Fruit fly (Drosophila melanogaster): ENCODE measurements around the gene Cpr78Cc.
A peak's percentile ranks its signal among the peaks of the same experiment; 100 is the strongest.

Gene Cpr78Cc

DNA sequence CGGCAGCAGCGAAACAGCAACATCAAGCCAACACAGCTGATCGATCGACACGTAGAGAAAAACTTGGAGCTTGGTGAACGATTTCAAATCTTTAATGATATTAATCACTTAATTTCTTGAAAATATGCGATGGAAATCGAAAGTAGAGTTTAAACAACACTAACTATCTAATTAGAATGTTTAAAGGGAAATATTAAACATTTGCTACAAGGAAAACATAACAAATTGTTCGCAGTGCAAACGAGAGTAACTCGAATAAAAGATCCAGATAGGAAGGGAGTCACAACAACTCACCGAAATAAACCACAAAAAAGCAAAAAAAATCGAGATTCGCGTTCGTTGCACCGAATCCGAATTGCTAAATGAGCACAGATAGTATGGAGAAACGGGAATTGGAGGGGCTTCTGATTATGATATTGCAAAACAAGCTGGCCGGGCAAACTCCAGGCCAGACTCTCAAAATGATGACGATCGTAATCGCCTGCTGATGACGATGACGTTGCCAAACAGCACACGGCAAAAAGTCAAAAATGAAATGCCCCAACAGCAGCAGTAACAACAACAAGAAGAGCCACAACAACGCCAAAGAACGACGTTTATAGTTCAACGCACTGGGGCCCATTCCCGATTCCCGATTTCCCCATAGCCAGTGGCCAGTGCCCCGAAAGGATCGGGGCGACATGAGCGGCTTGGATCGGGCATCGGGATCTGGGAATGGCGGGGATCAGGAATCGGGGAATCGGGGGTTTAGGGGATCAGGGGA is 46.4 kb upstream of the Cpr78Cc start (continued):
- no peak for TF ChIP-seq nau (GFP tag; optimal IDR thresholded peaks at IDR 0.05)
- no peak for TF ChIP-seq CG1832 (GFP tag; optimal IDR thresholded peaks at IDR 0.05)
- TF ChIP-seq Sox100B (GFP tag; optimal IDR thresholded peaks at IDR 0.05), result peak; percentile 41
- TF ChIP-seq CG4360 (GFP tag; IDR thresholded peaks at IDR 0.05), result no peak
- TF ChIP-seq CG8944 (GFP tag; optimal IDR thresholded peaks at IDR 0.05), result no peak
- TF ChIP-seq CG2116 (GFP tag; optimal IDR thresholded peaks at IDR 0.05), result no peak
- TF ChIP-seq HLH54F (GFP tag; optimal IDR thresholded peaks at IDR 0.05), result no peak
- TF ChIP-seq wdn (GFP tag; IDR thresholded peaks at IDR 0.05), result no peak
- TF ChIP-seq CG1792 (GFP tag; optimal IDR thresholded peaks at IDR 0.05), result no peak
- TF ChIP-seq tna (GFP tag; IDR thresholded peaks at IDR 0.05; ENCODE audit: partially characterized antibody), result no peak
- peak; percentile 21 for TF ChIP-seq Hsf (GFP tag; optimal IDR thresholded peaks at IDR 0.05)
- no peak for TF ChIP-seq Tbp (GFP tag; optimal IDR thresholded peaks at IDR 0.05)
- TF ChIP-seq CG4707 (GFP tag; optimal IDR thresholded peaks at IDR 0.05), result no peak
- TF ChIP-seq Pdp1 (GFP tag; optimal IDR thresholded peaks at IDR 0.05), result peak in 1 of 2 experiments; percentile 42
- TF ChIP-seq CG18764 (GFP tag; optimal IDR thresholded peaks at IDR 0.05), result no peak
- no peak for TF ChIP-seq CG6791 (GFP tag; IDR thresholded peaks at IDR 0.05; ENCODE audit: partially characterized antibody)
- TF ChIP-seq C15 (GFP tag; IDR thresholded peaks at IDR 0.05), result no peak
- no peak for TF ChIP-seq Rx (GFP tag; IDR thresholded peaks at IDR 0.05)
- no peak for TF ChIP-seq Gug (GFP tag; IDR thresholded peaks at IDR 0.05)
- TF ChIP-seq CG12769 (tag; optimal IDR thresholded peaks at IDR 0.05), result no peak
- no peak for TF ChIP-seq CG15479 (GFP tag; optimal IDR thresholded peaks at IDR 0.05)
- no peak for TF ChIP-seq oc (tag; optimal IDR thresholded peaks at IDR 0.05)
- TF ChIP-seq Sry-δ (GFP tag; optimal IDR thresholded peaks at IDR 0.05), result no peak
- TF ChIP-seq toy (GFP tag; IDR thresholded peaks at IDR 0.05), result no peak
- no peak for TF ChIP-seq caup (GFP tag; optimal IDR thresholded peaks at IDR 0.05; ENCODE audit: severe bottlenecking)
- TF ChIP-seq fd64A (GFP tag; optimal IDR thresholded peaks at IDR 0.05), result no peak
- no peak for TF ChIP-seq CTCF (GFP tag; optimal IDR thresholded peaks at IDR 0.05)
- no peak for TF ChIP-seq ham (GFP tag; IDR thresholded peaks at IDR 0.05)
- TF ChIP-seq CG17359 (tag; optimal IDR thresholded peaks at IDR 0.05), result peak; percentile 50
- no peak for TF ChIP-seq Hr78 (GFP tag; optimal IDR thresholded peaks at IDR 0.05)
- TF ChIP-seq Sry-β (GFP tag; optimal IDR thresholded peaks at IDR 0.05), result no peak
- TF ChIP-seq Mes4 (GFP tag; optimal IDR thresholded peaks at IDR 0.05), result no peak
- peak; percentile 40 for TF ChIP-seq Spps (tag; optimal IDR thresholded peaks at IDR 0.05)
- no peak for TF ChIP-seq sens-2 (GFP tag; IDR thresholded peaks at IDR 0.05)
- TF ChIP-seq Usf (GFP tag; optimal IDR thresholded peaks at IDR 0.05), result no peak
- no peak for TF ChIP-seq CG18619 (GFP tag; optimal IDR thresholded peaks at IDR 0.05)
- TF ChIP-seq lilli (GFP tag; optimal IDR thresholded peaks at IDR 0.05), result no peak
- TF ChIP-seq CG8478 (optimal IDR thresholded peaks at IDR 0.05), result no peak
- peak; percentile 21 for TF ChIP-seq CG15269 (tag; optimal IDR thresholded peaks at IDR 0.05)
- no peak for TF ChIP-seq CG32767 (GFP tag; IDR thresholded peaks at IDR 0.05)
- TF ChIP-seq inv (GFP tag; IDR thresholded peaks at IDR 0.05; ENCODE audit: partially characterized antibody), result no peak
- TF ChIP-seq Ada2b (GFP tag; IDR thresholded peaks at IDR 0.05), result 0 out of 2 replicates have a peak, but pooled peaks have one; percentile 17
- TF ChIP-seq CG12071 (GFP tag; optimal IDR thresholded peaks at IDR 0.05), result no peak
- peak in 1 of 2 experiments; percentile 35 for TF ChIP-seq crp (GFP tag; optimal IDR thresholded peaks at IDR 0.05)
- peak; percentile 31 for TF ChIP-seq PHDP (tag; optimal IDR thresholded peaks at IDR 0.05)
- peak; percentile 50 for TF ChIP-seq CoRest (tag; optimal IDR thresholded peaks at IDR 0.05)
- no peak for TF ChIP-seq CG4282 (GFP tag; optimal IDR thresholded peaks at IDR 0.05)
- TF ChIP-seq Dad (GFP tag; optimal IDR thresholded peaks at IDR 0.05), result no peak
- TF ChIP-seq CG3407 (GFP tag; optimal IDR thresholded peaks at IDR 0.05), result no peak
- TF ChIP-seq CG10959 (GFP tag; IDR thresholded peaks at IDR 0.05), result peak; percentile 13; the same call in 1 of the 2 replicates
